Worm (Caenorhabditis elegans) whole organism, late embryonic: ENCODE data around the gene ham-3.
A peak's percentile ranks its signal among the peaks of the same experiment; 100 is the strongest.

Experiments
- ceh-22 ChIP-seq: sonication (generic microtip); optimal IDR thresholded peaks from 2 replicates; lab custom pipeline; 2017; ENCODE audit warnings: missing biosample characterization, missing genetic modification characterization
- che-1 ChIP-seq: sonication (generic microtip); optimal IDR thresholded peaks from 2 replicates; lab custom pipeline; 2016; ENCODE audit warnings: mild to moderate bottlenecking, missing genetic modification characterization, missing compliant biosample characterization
- fkh-10 ChIP-seq: fragments of 150-350 bp; optimal IDR thresholded peaks from 2 replicates; lab custom pipeline; 2014; ENCODE audit warnings: missing biosample characterization, missing genetic modification reagents, missing genetic modification characterization
- tbx-2 ChIP-seq: sonication (generic microtip); optimal IDR thresholded peaks from 2 replicates; lab custom pipeline; 2016; ENCODE audit warnings: missing genetic modification characterization, missing compliant biosample characterization

- TF ChIP-seq tbx-2 (tag; lab: Kevin White, UChicago) = peak; percentile 91
- TF ChIP-seq ceh-22 (tag; lab: Kevin White, UChicago) = no peak
- TF ChIP-seq che-1 (tag; lab: Kevin White, UChicago) = no peak
- no peak for TF ChIP-seq fkh-10 (GFP tag; lab: Kevin White, UChicago)
Measured at ce11 chrIII:10123586-10124233, 3.1 kb downstream of the ham-3 start, which contains the start of gene ttll-4.
